Worm (Caenorhabditis elegans): ENCODE measurements around the gene F15H10.10.

F15H10.10 gene

DNA sequence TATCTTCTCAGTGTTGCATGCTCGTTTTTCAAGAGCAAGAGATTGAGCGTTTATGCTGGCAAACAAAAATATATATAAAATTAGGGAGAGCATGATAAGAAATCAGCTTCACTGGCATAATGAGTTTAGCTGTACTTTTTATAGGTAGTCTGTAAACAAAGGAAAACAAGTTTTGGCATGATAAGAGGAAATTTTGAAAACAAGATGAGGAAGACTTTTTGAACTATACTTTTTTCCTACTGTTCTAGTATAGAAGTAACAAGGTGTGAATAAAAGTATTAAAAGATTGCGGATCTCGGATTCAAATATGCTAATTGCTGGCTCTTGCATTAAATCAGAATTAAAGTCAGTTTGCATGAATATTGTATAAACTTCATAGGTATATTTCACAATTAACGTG, 2.1 kb upstream of the F15H10.10 start, which contains the start of gene F15H10.5:
F15H10.5 (minus strand) TSS at position 101 of the 400 bp plus-strand sequence.
- TF ChIP-seq tbx-11 (GFP tag; IDR thresholded peaks at IDR 0.05): no peak
- TF ChIP-seq tbx-37 (GFP tag; conservative IDR thresholded peaks at IDR 0.05): no peak
- TF ChIP-seq F13C5.2 (tag; optimal IDR thresholded peaks at IDR 0.05): no peak
- TF ChIP-seq ets-7 (tag; optimal IDR thresholded peaks at IDR 0.05): no peak
- TF ChIP-seq hnd-1 (tag; optimal IDR thresholded peaks at IDR 0.05): no peak
- TF ChIP-seq ama-1 (optimal IDR thresholded peaks at IDR 0.05): no peak
- TF ChIP-seq aly-1 (tag; optimal IDR thresholded peaks at IDR 0.05): no peak
- TF ChIP-seq ceh-36 (tag; optimal IDR thresholded peaks at IDR 0.05): no peak
- TF ChIP-seq sea-1 (GFP tag; conservative IDR thresholded peaks at IDR 0.05): no peak

DNA sequence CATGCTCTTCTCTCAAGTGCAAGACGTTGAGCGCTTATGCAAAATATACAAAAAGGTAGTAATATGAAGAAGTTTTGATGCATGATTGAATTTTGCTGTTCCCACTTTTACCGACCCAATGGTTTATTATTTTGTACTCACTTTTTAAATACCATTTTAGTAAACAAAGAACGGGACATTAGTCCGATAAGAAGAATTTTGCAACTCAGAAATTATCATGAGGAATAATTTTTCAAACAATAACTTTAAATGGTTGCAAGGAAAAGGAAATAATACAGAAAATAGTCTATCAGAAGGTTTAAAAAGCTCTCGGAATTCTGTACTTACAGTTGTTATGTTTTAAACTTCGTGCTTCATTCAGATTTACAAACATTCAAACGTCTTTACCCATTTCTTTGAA, 2.2 kb downstream of the F15H10.10 start, which contains the start of gene F15H10.9:
F15H10.9 (minus strand) TSS at position 101 of the 400 bp plus-strand sequence.
- no peak for TF ChIP-seq B0310.2 (tag; optimal IDR thresholded peaks at IDR 0.05)
- no peak for TF ChIP-seq ceh-36 (tag; optimal IDR thresholded peaks at IDR 0.05)
- no peak for TF ChIP-seq F13C5.2 (tag; optimal IDR thresholded peaks at IDR 0.05)
- TF ChIP-seq aly-1 (tag; optimal IDR thresholded peaks at IDR 0.05): no peak
- TF ChIP-seq ceh-13 (GFP tag; optimal IDR thresholded peaks at IDR 0.05): no peak
- no peak for TF ChIP-seq ama-1 (optimal IDR thresholded peaks at IDR 0.05)
- TF ChIP-seq scrt-1 (GFP tag; IDR thresholded peaks at IDR 0.05): no peak
- no peak for TF ChIP-seq hmbx-1 (tag; optimal IDR thresholded peaks at IDR 0.05)
- no peak for TF ChIP-seq tra-4 (tag; optimal IDR thresholded peaks at IDR 0.05)
- TF ChIP-seq pes-1 (GFP tag; IDR thresholded peaks at IDR 0.05): no peak
- TF ChIP-seq hnd-1 (tag; optimal IDR thresholded peaks at IDR 0.05): no peak
- TF ChIP-seq sea-1 (GFP tag; conservative IDR thresholded peaks at IDR 0.05): no peak
- no peak for TF ChIP-seq flt-1 (GFP tag; IDR thresholded peaks at IDR 0.05)
- no peak for TF ChIP-seq tbx-37 (GFP tag; conservative IDR thresholded peaks at IDR 0.05)
- no peak for TF ChIP-seq tbx-11 (GFP tag; IDR thresholded peaks at IDR 0.05)
- TF ChIP-seq hmg-4 (GFP tag; optimal IDR thresholded peaks at IDR 0.05): no peak
- TF ChIP-seq ets-7 (tag; optimal IDR thresholded peaks at IDR 0.05): no peak

DNA sequence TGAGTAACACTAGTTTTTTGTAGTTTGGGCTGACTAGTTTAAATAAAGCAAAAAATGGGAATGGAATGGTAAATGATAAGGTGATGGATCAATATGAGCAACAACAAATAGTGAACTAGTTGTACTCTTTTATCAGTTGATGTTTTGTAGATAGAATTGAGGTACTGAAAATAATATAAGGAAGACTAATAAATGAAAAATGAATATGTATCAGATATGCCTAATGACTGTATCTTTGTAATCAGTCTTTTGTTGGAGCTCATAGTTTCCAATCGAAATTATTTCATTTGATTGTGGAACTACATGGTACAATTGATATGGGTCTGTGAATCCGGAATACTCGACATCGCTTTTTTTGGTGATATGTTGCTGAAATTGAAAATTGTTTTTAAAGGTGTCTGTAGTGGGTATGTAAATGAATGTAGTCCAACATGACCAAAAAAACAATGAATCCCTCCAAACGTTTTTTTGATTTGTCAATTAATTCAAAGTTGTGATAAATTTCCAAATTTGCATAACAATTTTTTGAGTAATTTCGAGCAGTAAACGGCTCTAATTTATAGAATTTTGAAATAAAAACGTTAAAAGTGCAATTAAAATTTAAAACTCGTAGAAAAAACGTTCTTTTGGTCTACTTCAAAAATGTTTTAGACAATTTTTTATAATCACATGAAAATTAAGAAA, 6.7 kb downstream of the F15H10.10 start, which contains the start of gene F15H10.12:
F15H10.12 (minus strand) TSS at position 51 of the 684 bp plus-strand sequence.
- TF ChIP-seq tbx-37 (GFP tag; conservative IDR thresholded peaks at IDR 0.05) (no peak), tra-4 (tag; optimal IDR thresholded peaks at IDR 0.05) (no peak), ets-7 (tag; optimal IDR thresholded peaks at IDR 0.05) (no peak), ceh-13 (GFP tag; optimal IDR thresholded peaks at IDR 0.05) (no peak), B0310.2 (tag; optimal IDR thresholded peaks at IDR 0.05) (no peak), aly-1 (tag; optimal IDR thresholded peaks at IDR 0.05) (no peak), hmbx-1 (tag; optimal IDR thresholded peaks at IDR 0.05) (no peak), flt-1 (GFP tag; IDR thresholded peaks at IDR 0.05) (no peak)

DNA sequence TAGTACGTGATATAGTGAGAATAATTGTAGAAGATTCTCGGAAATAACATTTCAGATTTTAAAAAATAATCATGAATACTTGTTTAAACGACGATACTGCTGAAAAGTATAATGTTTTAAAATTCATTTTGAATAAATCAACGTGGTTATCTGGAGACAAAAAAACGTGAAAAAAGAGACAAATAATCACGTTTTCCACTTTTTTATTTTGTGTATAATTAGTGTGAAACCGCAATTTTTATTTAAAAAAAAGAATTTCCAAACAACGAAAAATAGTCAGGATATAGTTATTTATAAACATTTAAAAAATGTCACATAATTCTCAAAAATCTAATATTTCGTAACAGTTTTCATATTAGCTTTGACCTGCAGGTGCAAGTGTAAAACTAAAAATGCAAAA, 10.5 kb downstream of the F15H10.10 start, which contains the start of gene F15H10.7:
F15H10.7 (minus strand) TSS at position 101 of the 400 bp plus-strand sequence.
- TF ChIP-seq ceh-36 (tag; optimal IDR thresholded peaks at IDR 0.05) (no peak), aly-1 (tag; optimal IDR thresholded peaks at IDR 0.05) (no peak), hmbx-1 (tag; optimal IDR thresholded peaks at IDR 0.05) (no peak), tbx-11 (GFP tag; IDR thresholded peaks at IDR 0.05) (no peak), scrt-1 (GFP tag; IDR thresholded peaks at IDR 0.05) (no peak), tbx-37 (GFP tag; conservative IDR thresholded peaks at IDR 0.05) (no peak), ama-1 (optimal IDR thresholded peaks at IDR 0.05) (no peak), F13C5.2 (tag; optimal IDR thresholded peaks at IDR 0.05) (no peak), sea-1 (GFP tag; conservative IDR thresholded peaks at IDR 0.05) (no peak), B0310.2 (tag; optimal IDR thresholded peaks at IDR 0.05) (no peak), ceh-13 (GFP tag; optimal IDR thresholded peaks at IDR 0.05) (no peak), tra-4 (tag; optimal IDR thresholded peaks at IDR 0.05) (no peak), pes-1 (GFP tag; IDR thresholded peaks at IDR 0.05) (no peak), hnd-1 (tag; optimal IDR thresholded peaks at IDR 0.05) (no peak), ets-7 (tag; optimal IDR thresholded peaks at IDR 0.05) (no peak), hmg-4 (GFP tag; optimal IDR thresholded peaks at IDR 0.05) (no peak), flt-1 (GFP tag; IDR thresholded peaks at IDR 0.05) (no peak)

DNA sequence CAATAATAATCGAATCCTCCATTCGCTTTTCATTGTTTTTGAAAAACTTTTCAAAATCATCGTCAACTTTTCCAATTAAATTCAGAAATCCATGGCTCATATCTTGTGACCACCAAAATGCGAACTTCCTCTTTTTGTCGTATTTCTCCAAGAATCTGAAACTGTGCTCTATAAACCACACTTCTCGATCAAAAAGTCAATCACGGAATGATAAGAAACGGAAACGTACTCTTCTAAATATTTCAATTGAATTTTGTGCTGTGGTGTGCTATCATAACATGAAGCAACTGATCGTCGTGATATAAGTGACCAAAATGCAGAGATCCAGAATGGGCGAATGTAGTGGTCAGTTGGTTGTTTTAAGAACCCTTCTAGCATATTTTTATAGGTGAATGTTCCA, 12.1 kb downstream of the F15H10.10 start:
- TF ChIP-seq F13C5.2 (tag; optimal IDR thresholded peaks at IDR 0.05) (no peak), hnd-1 (tag; optimal IDR thresholded peaks at IDR 0.05) (no peak), tbx-11 (GFP tag; IDR thresholded peaks at IDR 0.05) (no peak), sea-1 (GFP tag; conservative IDR thresholded peaks at IDR 0.05) (no peak), hmbx-1 (tag; optimal IDR thresholded peaks at IDR 0.05) (no peak), ets-7 (tag; optimal IDR thresholded peaks at IDR 0.05) (no peak), tra-4 (tag; optimal IDR thresholded peaks at IDR 0.05) (no peak), ceh-36 (tag; optimal IDR thresholded peaks at IDR 0.05) (no peak), ama-1 (optimal IDR thresholded peaks at IDR 0.05) (no peak)

DNA sequence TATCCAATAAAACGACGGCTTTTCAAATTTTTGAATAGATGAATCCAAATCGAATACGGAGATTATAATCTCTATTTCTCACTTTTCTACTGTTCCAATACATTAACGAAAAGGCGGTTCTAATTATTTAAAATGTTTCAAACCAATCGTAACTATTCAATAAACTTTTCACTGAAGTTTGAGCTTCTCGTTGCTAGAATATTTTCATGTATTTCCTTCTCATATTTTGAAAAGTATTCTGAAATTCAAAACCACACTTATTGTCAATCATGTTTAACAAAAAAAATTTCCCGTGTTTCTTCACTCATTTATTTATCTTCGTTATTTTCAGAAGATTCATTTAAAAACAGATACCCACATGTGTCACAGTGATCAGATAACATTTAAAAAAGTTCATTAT, 14.0 kb downstream of the F15H10.10 start, which contains the start of gene F15H10.8:
F15H10.8 (minus strand) TSS at position 101 of the 400 bp plus-strand sequence.
- TF ChIP-seq hmg-4 (GFP tag; optimal IDR thresholded peaks at IDR 0.05) (no peak), sea-1 (GFP tag; conservative IDR thresholded peaks at IDR 0.05) (no peak), scrt-1 (GFP tag; IDR thresholded peaks at IDR 0.05) (no peak), hnd-1 (tag; optimal IDR thresholded peaks at IDR 0.05) (no peak), tbx-37 (GFP tag; conservative IDR thresholded peaks at IDR 0.05) (no peak), B0310.2 (tag; optimal IDR thresholded peaks at IDR 0.05) (no peak), ceh-36 (tag; optimal IDR thresholded peaks at IDR 0.05) (no peak), aly-1 (tag; optimal IDR thresholded peaks at IDR 0.05) (no peak), ama-1 (optimal IDR thresholded peaks at IDR 0.05) (no peak), flt-1 (GFP tag; IDR thresholded peaks at IDR 0.05) (no peak), F13C5.2 (tag; optimal IDR thresholded peaks at IDR 0.05) (no peak), hmbx-1 (tag; optimal IDR thresholded peaks at IDR 0.05) (no peak), ceh-13 (GFP tag; optimal IDR thresholded peaks at IDR 0.05) (no peak), tbx-11 (GFP tag; IDR thresholded peaks at IDR 0.05) (no peak), ets-7 (tag; optimal IDR thresholded peaks at IDR 0.05) (no peak)

DNA sequence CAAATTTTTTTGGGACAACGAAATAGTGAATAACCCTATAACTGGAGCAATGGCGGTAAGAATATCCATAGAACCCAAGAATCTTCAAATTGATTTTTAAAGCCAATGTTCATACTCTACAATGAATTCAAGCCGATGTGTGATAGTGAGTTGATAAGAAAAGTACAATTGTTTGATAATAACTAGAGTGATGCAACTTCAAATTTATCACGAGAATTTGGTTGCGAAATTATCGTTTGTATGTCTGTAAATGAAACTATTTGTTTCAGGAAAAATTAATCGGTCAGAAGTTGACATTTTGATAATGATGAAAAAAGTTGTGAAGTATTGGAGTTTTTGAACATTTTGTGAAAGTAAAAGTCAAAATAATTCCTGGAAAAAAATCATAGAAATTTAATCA, 17.5 kb downstream of the F15H10.10 start:
- TF ChIP-seq pes-1 (GFP tag; IDR thresholded peaks at IDR 0.05): no peak
- no peak for TF ChIP-seq sea-1 (GFP tag; conservative IDR thresholded peaks at IDR 0.05)
- no peak for TF ChIP-seq ets-7 (tag; optimal IDR thresholded peaks at IDR 0.05)
- no peak for TF ChIP-seq ceh-36 (tag; optimal IDR thresholded peaks at IDR 0.05)
- TF ChIP-seq F13C5.2 (tag; optimal IDR thresholded peaks at IDR 0.05): no peak
- TF ChIP-seq B0310.2 (tag; optimal IDR thresholded peaks at IDR 0.05): no peak
- no peak for TF ChIP-seq tra-4 (tag; optimal IDR thresholded peaks at IDR 0.05)
- no peak for TF ChIP-seq hmbx-1 (tag; optimal IDR thresholded peaks at IDR 0.05)
- TF ChIP-seq flt-1 (GFP tag; IDR thresholded peaks at IDR 0.05): no peak
- TF ChIP-seq scrt-1 (GFP tag; IDR thresholded peaks at IDR 0.05): no peak
- no peak for TF ChIP-seq aly-1 (tag; optimal IDR thresholded peaks at IDR 0.05)
- TF ChIP-seq hnd-1 (tag; optimal IDR thresholded peaks at IDR 0.05): no peak
- TF ChIP-seq hmg-4 (GFP tag; optimal IDR thresholded peaks at IDR 0.05): no peak
- no peak for TF ChIP-seq ceh-13 (GFP tag; optimal IDR thresholded peaks at IDR 0.05)
- TF ChIP-seq tbx-37 (GFP tag; conservative IDR thresholded peaks at IDR 0.05): no peak

Data from whole organism, early embryonic.